Fruit fly (Drosophila melanogaster) whole organism, embryonic: ENCODE results near the gene CG8419.

Source experiments
- Asciz ChIP-seq: fragments of 200-800 bp; sonication (Bioruptor generic); optimal IDR thresholded peaks from 2 replicates; lab custom pipeline; 2017; ENCODE audit warnings: missing biosample characterization, mild to moderate bottlenecking, missing genetic modification characterization, missing genetic modification reagents
- Awh ChIP-seq: fragments of 200-800 bp; sonication (Bioruptor generic); IDR thresholded peaks from 2 replicates; pipeline ENCODE4, ENCODE4 v1.3.6; 2022; ENCODE audit warnings: missing biosample characterization, missing genetic modification characterization
- CG10147 ChIP-seq: fragments of 200-800 bp; sonication (Bioruptor generic); optimal IDR thresholded peaks from 2 replicates; lab custom pipeline; 2019; ENCODE audit warnings: missing biosample characterization, mild to moderate bottlenecking, missing genetic modification characterization, moderate library complexity
- CG10267 ChIP-seq: fragments of 200-800 bp; sonication (Bioruptor generic); optimal IDR thresholded peaks from 2 replicates; lab custom pipeline; 2018; ENCODE audit warnings: missing biosample characterization, mild to moderate bottlenecking, missing genetic modification characterization, moderate library complexity
- CG12219 ChIP-seq: fragments of 200-800 bp; sonication (Bioruptor generic); optimal IDR thresholded peaks from 3 replicates; lab custom pipeline; 2018; ENCODE audit warnings: missing biosample characterization, mild to moderate bottlenecking, missing genetic modification characterization
- CG13287 ChIP-seq: fragments of 200-800 bp; sonication (Bioruptor generic); IDR thresholded peaks from 2 replicates; pipeline ENCODE4 v1.3.6; 2022; ENCODE audit warnings: missing biosample characterization, missing genetic modification characterization; ENCODE audit not compliant: partially characterized antibody
- CG14667 ChIP-seq: fragments of 200-800 bp; sonication (Bioruptor generic); IDR thresholded peaks from 2 replicates; pipeline ENCODE4 v1.3.6; 2022; ENCODE audit warnings: missing biosample characterization, missing genetic modification characterization
- CG14860 ChIP-seq: fragments of 200-800 bp; sonication (Bioruptor generic); IDR thresholded peaks from 3 replicates; pipeline ENCODE4 v1.3.6; 2022; ENCODE audit warnings: missing biosample characterization, missing genetic modification characterization; ENCODE audit not compliant: partially characterized antibody
- CG17359 ChIP-seq: fragments of 200-800 bp; sonication (Bioruptor generic); optimal IDR thresholded peaks from 3 replicates; lab custom pipeline; 2018; ENCODE audit warnings: missing biosample characterization, mild to moderate bottlenecking, missing genetic modification characterization, moderate library complexity
- CG1792 ChIP-seq: fragments of 200-800 bp; sonication (Bioruptor generic); optimal IDR thresholded peaks from 2 replicates; lab custom pipeline; 2016; ENCODE audit warnings: missing biosample characterization, missing genetic modification characterization
- CG31365 ChIP-seq: fragments of 200-800 bp; sonication (Bioruptor generic); optimal IDR thresholded peaks from 2 replicates; lab custom pipeline; 2018; ENCODE audit warnings: missing biosample characterization, mild to moderate bottlenecking, missing genetic modification characterization
- CG34224 ChIP-seq: fragments of 200-800 bp; sonication (Bioruptor generic); IDR thresholded peaks from 3 replicates; pipeline ENCODE4 v1.3.6; 2022; ENCODE audit warnings: missing biosample characterization, missing genetic modification characterization; ENCODE audit not compliant: partially characterized antibody
- CG34376 ChIP-seq: fragments of 200-800 bp; sonication (Bioruptor generic); optimal IDR thresholded peaks from 2 replicates; lab custom pipeline; 2018; ENCODE audit warnings: missing biosample characterization, mild to moderate bottlenecking, missing genetic modification characterization
- CG4282 ChIP-seq: fragments of 200-800 bp; sonication (Bioruptor generic); optimal IDR thresholded peaks from 2 replicates; lab custom pipeline; 2016; ENCODE audit warnings: missing biosample characterization, missing genetic modification characterization
- CG6683 ChIP-seq: fragments of 200-800 bp; sonication (Bioruptor generic); optimal IDR thresholded peaks from 2 replicates; lab custom pipeline; 2017; ENCODE audit warnings: missing biosample characterization, mild to moderate bottlenecking, missing genetic modification characterization, missing genetic modification reagents
- CG9215 ChIP-seq: fragments of 200-800 bp; sonication (Bioruptor generic); IDR thresholded peaks from 2 replicates; pipeline ENCODE4 v1.3.6; 2022; ENCODE audit warnings: missing biosample characterization, missing genetic modification characterization
- CkIIα-i1 ChIP-seq: fragments of 200-800 bp; sonication (Bioruptor generic); IDR thresholded peaks from 2 replicates; pipeline ENCODE4 v1.3.6; 2022; ENCODE audit warnings: missing biosample characterization, missing genetic modification characterization
- Dfd ChIP-seq, 2 experiments: fragments of >200 bp; optimal IDR thresholded peaks; 2 replicates each; lab custom pipeline; 2017; ENCODE audit warnings: missing biosample characterization in 2 of 2, missing genetic modification characterization in 2 of 2
- Dip3 ChIP-seq: fragments of 200-800 bp; sonication (Bioruptor generic); optimal IDR thresholded peaks from 3 replicates; lab custom pipeline; 2016; ENCODE audit warnings: missing biosample characterization, missing genetic modification characterization
- Dp ChIP-seq: fragments of 200-800 bp; sonication (Bioruptor generic); optimal IDR thresholded peaks from 2 replicates; lab custom pipeline; 2018; ENCODE audit warnings: missing biosample characterization, mild to moderate bottlenecking, missing genetic modification characterization, moderate library complexity
- Elba2 ChIP-seq: fragments of 200-800 bp; sonication (Bioruptor generic); optimal IDR thresholded peaks from 3 replicates; lab custom pipeline; 2016; ENCODE audit warnings: missing biosample characterization, missing genetic modification characterization
- H15 ChIP-seq: fragments of 200-800 bp; sonication (Bioruptor generic); IDR thresholded peaks from 3 replicates; pipeline ENCODE4 v1.3.6; 2022; ENCODE audit warnings: missing biosample characterization, missing genetic modification characterization
- Opbp ChIP-seq: fragments of 200-800 bp; sonication (Bioruptor generic); IDR thresholded peaks from 3 replicates; pipeline ENCODE4 v1.3.6; 2022; ENCODE audit warnings: missing biosample characterization, missing genetic modification characterization; ENCODE audit not compliant: partially characterized antibody
- Sox102F ChIP-seq: fragments of 200-800 bp; sonication (Bioruptor generic); optimal IDR thresholded peaks from 2 replicates; lab custom pipeline; 2018; ENCODE audit warnings: missing biosample characterization, mild to moderate bottlenecking, missing genetic modification characterization, moderate library complexity
- Taf1 ChIP-seq: fragments of 200-800 bp; sonication (Bioruptor generic); IDR thresholded peaks from 2 replicates; pipeline ENCODE4 v1.3.6; 2022; ENCODE audit warnings: missing biosample characterization, missing genetic modification characterization
- Trl ChIP-seq, 3 experiments: fragments of >200 bp in 2 of 3; fragments of 200-800 bp in 1 of 3; sonication (Bioruptor generic) in 1 of 3; optimal IDR thresholded peaks; 2 replicates in 1 of 3; 3 replicates in 2 of 3; lab custom pipeline; 2016 to 2017; ENCODE audit warnings: missing biosample characterization in 1 of 3, missing genetic modification characterization in 1 of 3
- amos ChIP-seq: fragments of 200-800 bp; sonication (Bioruptor generic); IDR thresholded peaks from 2 replicates; pipeline ENCODE4 v1.3.6; 2022; ENCODE audit warnings: missing biosample characterization, missing genetic modification characterization; ENCODE audit not compliant: partially characterized antibody
- bowl ChIP-seq: fragments of 200-800 bp; sonication (Bioruptor generic); IDR thresholded peaks from 2 replicates; pipeline ENCODE4 v1.3.6; 2022; ENCODE audit warnings: missing biosample characterization, missing genetic modification characterization
- chif ChIP-seq, 2 experiments: fragments of 200-800 bp; sonication (Bioruptor generic); optimal IDR thresholded peaks; 3 replicates each; lab custom pipeline; 2016; ENCODE audit warnings: missing biosample characterization in 2 of 2, missing genetic modification characterization in 2 of 2
- dan ChIP-seq: fragments of 200-800 bp; sonication (Bioruptor generic); IDR thresholded peaks from 2 replicates; pipeline ENCODE4 v1.3.6; 2022; ENCODE audit warnings: missing biosample characterization, missing genetic modification characterization
- dimm ChIP-seq: fragments of 200-800 bp; sonication (Bioruptor generic); IDR thresholded peaks from 2 replicates; pipeline ENCODE4 v1.3.6; 2022; ENCODE audit warnings: missing biosample characterization, missing genetic modification characterization
- gsb ChIP-seq: fragments of 200-800 bp; sonication (Bioruptor generic); IDR thresholded peaks from 2 replicates; pipeline ENCODE4 v1.3.6; 2022; ENCODE audit warnings: missing biosample characterization, missing genetic modification characterization
- hb ChIP-seq: fragments of 200-800 bp; sonication (Bioruptor generic); IDR thresholded peaks from 3 replicates; pipeline ENCODE4 v1.3.6; 2022; ENCODE audit warnings: missing biosample characterization, missing genetic modification characterization; ENCODE audit not compliant: partially characterized antibody
- kah ChIP-seq: fragments of 200-800 bp; sonication (Bioruptor generic); optimal IDR thresholded peaks from 2 replicates; lab custom pipeline; 2018; ENCODE audit warnings: missing biosample characterization, mild to moderate bottlenecking, missing genetic modification characterization
- knrl ChIP-seq: fragments of 200-800 bp; sonication (Bioruptor generic); IDR thresholded peaks from 3 replicates; pipeline ENCODE4 v1.3.6; 2022; ENCODE audit warnings: missing biosample characterization, missing genetic modification characterization; ENCODE audit not compliant: partially characterized antibody
- maf-S ChIP-seq: fragments of 200-800 bp; sonication (Bioruptor generic); optimal IDR thresholded peaks from 2 replicates; lab custom pipeline; 2016; ENCODE audit warnings: missing biosample characterization, missing genetic modification characterization
- nau ChIP-seq: fragments of 200-800 bp; sonication (Bioruptor generic); optimal IDR thresholded peaks from 3 replicates; lab custom pipeline; 2017; ENCODE audit warnings: missing biosample characterization, mild to moderate bottlenecking, missing genetic modification characterization, missing genetic modification reagents
- pita ChIP-seq: fragments of 200-800 bp; sonication (Bioruptor generic); optimal IDR thresholded peaks from 2 replicates; lab custom pipeline; 2017; ENCODE audit warnings: missing biosample characterization, mild to moderate bottlenecking, missing genetic modification characterization
- pnt ChIP-seq: fragments of 200-800 bp; sonication (Bioruptor generic); optimal IDR thresholded peaks from 3 replicates; lab custom pipeline; 2016; ENCODE audit warnings: missing biosample characterization, missing genetic modification characterization
- pzg ChIP-seq: fragments of 200-800 bp; sonication (Bioruptor generic); optimal IDR thresholded peaks from 3 replicates; lab custom pipeline; 2018; ENCODE audit warnings: missing biosample characterization, mild to moderate bottlenecking, missing genetic modification characterization, moderate library complexity
- sc ChIP-seq, 3 experiments: fragments of >200 bp in 2 of 3; fragments of 200-800 bp in 1 of 3; sonication (Bioruptor generic) in 1 of 3; optimal IDR thresholded peaks; 2 replicates in 2 of 3; 3 replicates in 1 of 3; lab custom pipeline; 2017; ENCODE audit warnings: mild to moderate bottlenecking in 1 of 3, missing biosample characterization in 1 of 3, missing genetic modification characterization in 1 of 3, missing genetic modification reagents in 1 of 3
- schlank ChIP-seq: fragments of 200-800 bp; sonication (Bioruptor generic); optimal IDR thresholded peaks from 2 replicates; lab custom pipeline; 2018; ENCODE audit warnings: missing biosample characterization, mild to moderate bottlenecking, missing genetic modification characterization
- seq ChIP-seq: fragments of 200-800 bp; sonication (Bioruptor generic); IDR thresholded peaks from 2 replicates; pipeline ENCODE4 v1.3.6; 2022; ENCODE audit warnings: missing biosample characterization, missing genetic modification characterization
- sima ChIP-seq: fragments of 200-800 bp; sonication (Bioruptor generic); optimal IDR thresholded peaks from 2 replicates; lab custom pipeline; 2016; ENCODE audit warnings: missing biosample characterization, missing genetic modification characterization
- sisA ChIP-seq: fragments of 200-800 bp; sonication (Bioruptor generic); IDR thresholded peaks from 2 replicates; pipeline ENCODE4 v1.3.6; 2022; ENCODE audit warnings: missing biosample characterization, missing genetic modification characterization
- sna ChIP-seq: fragments of 200-800 bp; sonication (Bioruptor generic); IDR thresholded peaks from 2 replicates; pipeline ENCODE4 v1.3.6; 2022; ENCODE audit warnings: missing biosample characterization, missing genetic modification characterization; ENCODE audit not compliant: partially characterized antibody
- tna ChIP-seq: fragments of 200-800 bp; sonication (Bioruptor generic); IDR thresholded peaks from 2 replicates; pipeline ENCODE4 v1.3.6; 2022; ENCODE audit warnings: missing biosample characterization, missing genetic modification characterization; ENCODE audit not compliant: partially characterized antibody
- zen2 ChIP-seq: fragments of 200-800 bp; sonication (Bioruptor generic); IDR thresholded peaks from 3 replicates; pipeline ENCODE4 v1.3.6; 2022; ENCODE audit warnings: missing biosample characterization, missing genetic modification characterization; ENCODE audit not compliant: partially characterized antibody

Gene CG8419

dm6 chr2L:8220393-8220934 lies 14.5 kb downstream of the CG8419 start, which contains the start of gene Snx6 (continued):
- TF ChIP-seq kah (GFP tag; lab: Kevin White, UChicago) (no peak), H15 (GFP tag; lab: Robert Waterston, UW) (no peak), CG14667 (GFP tag; lab: Robert Waterston, UW) (no peak), Awh (GFP tag; lab: Robert Waterston, UW) (no peak), pnt (GFP tag; lab: Kevin White, UChicago) (no peak), Asciz (no peak), CG31365 (tag; lab: Kevin White, UChicago) (no peak), schlank (tag; lab: Kevin White, UChicago) (no peak), maf-S (GFP tag; lab: Kevin White, UChicago) (no peak), chif (GFP tag; optimal IDR thresholded peaks at IDR 0.05; lab: Kevin White, UChicago) (no peak), sima (GFP tag; lab: Kevin White, UChicago) (no peak), CG4282 (GFP tag; lab: Kevin White, UChicago) (no peak), hb (GFP tag; lab: Robert Waterston, UW) (no peak), dimm (no peak), CG10267 (tag; lab: Kevin White, UChicago) (peak; percentile 26), sc (optimal IDR thresholded peaks at IDR 0.05; lab: Kevin White, UChicago) (no peak), sc (GFP tag; optimal IDR thresholded peaks at IDR 0.05; lab: Kevin White, UChicago) (no peak), CG12219 (GFP tag; lab: Kevin White, UChicago) (no peak), pita (no peak), Dip3 (no peak), Opbp (GFP tag; lab: Robert Waterston, UW) (peak; percentile 28; the same call in 1 of the 3 replicates), sna (GFP tag; lab: Robert Waterston, UW) (peak; percentile 60; the same call in 1 of the 2 replicates), nau (GFP tag; lab: Kevin White, UChicago) (no peak), CG6683 (GFP tag; lab: Kevin White, UChicago) (no peak), pzg (GFP tag; lab: Kevin White, UChicago) (peak; percentile 38), CG9215 (GFP tag; lab: Robert Waterston, UW) (no peak), Dfd (GFP tag; optimal IDR thresholded peaks at IDR 0.05; lab: Kevin White, UChicago) (no peak), zen2 (GFP tag; lab: Robert Waterston, UW) (peak; percentile 59), Sox102F (no peak), bowl (GFP tag; lab: Robert Waterston, UW) (no peak), amos (peak; percentile 56; the same call in 1 of the 2 replicates), CG1792 (GFP tag; lab: Kevin White, UChicago) (no peak), CkIIα-i1 (no peak), CG10147 (GFP tag; lab: Kevin White, UChicago) (no peak), Elba2 (GFP tag; lab: Kevin White, UChicago) (no peak), tna (GFP tag; lab: Robert Waterston, UW) (0 out of 2 replicates have a peak, but pooled peaks have one; percentile 39), CG13287 (GFP tag; lab: Robert Waterston, UW) (peak; percentile 86), Taf1 (GFP tag; lab: Robert Waterston, UW) (no peak), CG17359 (no peak), gsb (GFP tag; lab: Robert Waterston, UW) (no peak), Dp (GFP tag; lab: Kevin White, UChicago) (peak; percentile 90), seq (no peak), CG34376 (no peak), dan (GFP tag; lab: Robert Waterston, UW) (no peak), knrl (peak; percentile 40; the same call in 1 of the 3 replicates), sisA (GFP tag; lab: Robert Waterston, UW) (no peak), CG34224 (peak; percentile 83), CG14860 (GFP tag; lab: Robert Waterston, UW) (peak; percentile 35; the same call in 2 of the 3 replicates), Trl (optimal IDR thresholded peaks at IDR 0.05; lab: Kevin White, UChicago) (no peak), Trl (GFP tag; optimal IDR thresholded peaks at IDR 0.05; lab: Kevin White, UChicago) (no peak)
